Worm (Caenorhabditis elegans) whole organism, young adult: ENCODE measurements around the gene gnrr-7.

Experiments used
- B0035.1 ChIP-seq: sonication (generic microtip); optimal IDR thresholded peaks from 2 replicates; lab custom pipeline; 2016; ENCODE audit warnings: missing genetic modification characterization, mild to moderate bottlenecking, missing compliant biosample characterization, missing genotype, missing genetic modification reagents
- F22D6.2 ChIP-seq: sonication (generic microtip); optimal IDR thresholded peaks from 2 replicates; lab custom pipeline; 2016; ENCODE audit warnings: mild to moderate bottlenecking, missing genetic modification characterization, missing compliant biosample characterization
- F33H1.4 ChIP-seq: fragments of 200-800 bp; sonication (Bioruptor generic); IDR thresholded peaks from 2 replicates; pipeline ENCODE4 v1.3.6; 2022; ENCODE audit warnings: missing genetic modification reagents, missing genetic modification characterization, missing compliant biosample characterization
- F55B11.4 ChIP-seq: sonication (generic microtip); optimal IDR thresholded peaks from 2 replicates; lab custom pipeline; 2016; ENCODE audit warnings: missing compliant biosample characterization, missing genetic modification characterization, borderline replicate concordance; ENCODE audit not compliant: insufficient read depth
- T26A5.8 ChIP-seq: sonication (generic microtip); optimal IDR thresholded peaks from 2 replicates; lab custom pipeline; 2016; ENCODE audit warnings: missing genetic modification characterization, missing compliant biosample characterization
- Y53F4B.3 ChIP-seq: fragments of 200-800 bp; sonication (Bioruptor generic); IDR thresholded peaks from 2 replicates; pipeline ENCODE4 v1.3.6; 2022; ENCODE audit warnings: missing genetic modification reagents, missing genetic modification characterization, missing compliant biosample characterization
- Y56A3A.18 ChIP-seq: fragments of 200-800 bp; sonication (Bioruptor generic); IDR thresholded peaks from 2 replicates; pipeline ENCODE4 v1.3.6; 2022; ENCODE audit warnings: missing genetic modification reagents, missing genetic modification characterization, missing compliant biosample characterization
- akir-1 ChIP-seq: fragments of 200-800 bp; sonication (Bioruptor generic); optimal IDR thresholded peaks from 2 replicates; lab custom pipeline; 2018; ENCODE audit warnings: mild to moderate bottlenecking, missing genetic modification characterization, moderate library complexity, missing compliant biosample characterization
- bed-2 ChIP-seq: fragments of 200-800 bp; sonication (Bioruptor generic); IDR thresholded peaks from 2 replicates; pipeline ENCODE4 v1.3.6; 2022; ENCODE audit warnings: missing genetic modification reagents, missing genetic modification characterization, missing compliant biosample characterization
- cebp-2 ChIP-seq: fragments of 200-800 bp; sonication (Bioruptor generic); IDR thresholded peaks from 2 replicates; pipeline ENCODE4 v1.3.6; 2022; ENCODE audit warnings: missing genetic modification characterization, missing compliant biosample characterization
- ceh-79 ChIP-seq: sonication (generic microtip); optimal IDR thresholded peaks from 2 replicates; lab custom pipeline; 2017; ENCODE audit warnings: mild to moderate bottlenecking, missing genetic modification characterization, missing compliant biosample characterization
- die-1 ChIP-seq: sonication (generic microtip); optimal IDR thresholded peaks from 2 replicates; lab custom pipeline; 2016; ENCODE audit warnings: missing genotype, mild to moderate bottlenecking, missing genetic modification characterization, missing compliant biosample characterization
- dox-1 ChIP-seq: fragments of 200-800 bp; sonication (Bioruptor generic); IDR thresholded peaks from 2 replicates; pipeline ENCODE4 v1.3.6; 2022; ENCODE audit warnings: missing genetic modification reagents, missing genetic modification characterization, missing compliant biosample characterization
- dpff-1 ChIP-seq: sonication (generic microtip); optimal IDR thresholded peaks from 2 replicates; lab custom pipeline; 2017; ENCODE audit warnings: mild to moderate bottlenecking, missing genetic modification characterization, missing compliant biosample characterization
- efl-1 ChIP-seq: fragments of 150-350 bp; optimal IDR thresholded peaks from 2 replicates; lab custom pipeline; 2014; ENCODE audit warnings: missing biosample characterization, missing genetic modification reagents, missing genetic modification characterization
- egrh-3 ChIP-seq: fragments of 200-800 bp; sonication (Bioruptor generic); IDR thresholded peaks from 2 replicates; pipeline ENCODE4 v1.3.6; 2022; ENCODE audit warnings: missing genetic modification reagents, missing genetic modification characterization, missing compliant biosample characterization
- hlh-26 ChIP-seq: fragments of 200-800 bp; sonication (Bioruptor generic); conservative IDR thresholded peaks from 2 replicates; pipeline ENCODE4 v1.3.6; 2022; ENCODE audit warnings: missing genetic modification reagents, missing genetic modification characterization, missing compliant biosample characterization
- hmg-1.2 ChIP-seq: fragments of 200-800 bp; sonication (Bioruptor generic); IDR thresholded peaks from 2 replicates; pipeline ENCODE4 v1.3.6; 2022; ENCODE audit warnings: missing genetic modification reagents, missing genetic modification characterization, missing compliant biosample characterization
- hsf-1 ChIP-seq: fragments of 200-800 bp; sonication (Bioruptor generic); IDR thresholded peaks from 2 replicates; pipeline ENCODE4 v1.3.6; 2022; ENCODE audit warnings: missing genetic modification reagents, missing genetic modification characterization, missing compliant biosample characterization
- lag-1 ChIP-seq: fragments of 200-800 bp; sonication (Bioruptor generic); IDR thresholded peaks from 2 replicates; pipeline ENCODE4 v1.3.6; 2022; ENCODE audit warnings: missing genetic modification reagents, missing genetic modification characterization, missing compliant biosample characterization
- let-526 ChIP-seq: fragments of 200-800 bp; sonication (Bioruptor generic); IDR thresholded peaks from 2 replicates; pipeline ENCODE4 v1.3.6; 2022; ENCODE audit warnings: missing genetic modification reagents, missing genetic modification characterization, missing compliant biosample characterization
- lin-26 ChIP-seq: fragments of 200-800 bp; sonication (Bioruptor generic); IDR thresholded peaks from 2 replicates; pipeline ENCODE4 v1.3.6; 2022; ENCODE audit warnings: missing genetic modification reagents, missing genetic modification characterization, missing compliant biosample characterization
- lin-40 ChIP-seq: sonication (generic microtip); optimal IDR thresholded peaks from 2 replicates; lab custom pipeline; 2016; ENCODE audit warnings: missing genetic modification characterization, mild to moderate bottlenecking, missing compliant biosample characterization, missing genotype, missing genetic modification reagents
- lin-54 ChIP-seq: fragments of 200-800 bp; sonication (Bioruptor generic); optimal IDR thresholded peaks from 2 replicates; lab custom pipeline; 2018; ENCODE audit warnings: mild to moderate bottlenecking, missing genetic modification characterization, missing compliant biosample characterization
- lir-1 ChIP-seq: fragments of 200-800 bp; sonication (Bioruptor generic); conservative IDR thresholded peaks from 2 replicates; pipeline ENCODE4 v1.3.6; 2022; ENCODE audit warnings: missing genetic modification reagents, missing genetic modification characterization, missing compliant biosample characterization
- madf-3 ChIP-seq: fragments of 200-800 bp; sonication (Bioruptor generic); IDR thresholded peaks from 2 replicates; pipeline ENCODE4 v1.3.6; 2022; ENCODE audit warnings: missing genetic modification reagents, missing genetic modification characterization, missing compliant biosample characterization
- madf-6 ChIP-seq: fragments of 200-800 bp; sonication (Bioruptor generic); IDR thresholded peaks from 2 replicates; pipeline ENCODE4 v1.3.6; 2022; ENCODE audit warnings: missing genetic modification reagents, missing genetic modification characterization, missing compliant biosample characterization
- madf-8 ChIP-seq: fragments of 200-800 bp; sonication (Bioruptor generic); conservative IDR thresholded peaks from 2 replicates; pipeline ENCODE4 v1.3.6; 2022; ENCODE audit warnings: missing genetic modification reagents, missing genetic modification characterization, missing compliant biosample characterization
- nfyb-1 ChIP-seq: fragments of 200-800 bp; sonication (Bioruptor generic); IDR thresholded peaks from 2 replicates; pipeline ENCODE4 v1.3.6; 2022; ENCODE audit warnings: missing genetic modification reagents, missing genetic modification characterization, missing compliant biosample characterization
- nhr-80 ChIP-seq: sonication (generic microtip); optimal IDR thresholded peaks from 2 replicates; lab custom pipeline; 2016; ENCODE audit warnings: missing genetic modification characterization, missing compliant biosample characterization
- nhr-90 ChIP-seq: sonication (generic microtip); optimal IDR thresholded peaks from 2 replicates; lab custom pipeline; 2016; ENCODE audit warnings: missing genotype, mild to moderate bottlenecking, missing genetic modification characterization, missing compliant biosample characterization
- pha-4 ChIP-seq: fragments of 150-350 bp; sonication (generic microtip); optimal IDR thresholded peaks from 2 replicates; lab custom pipeline; 2014; ENCODE audit warnings: missing biosample characterization, missing genetic modification reagents, missing genetic modification characterization
- repo-1 ChIP-seq: sonication (generic microtip); optimal IDR thresholded peaks from 2 replicates; lab custom pipeline; 2017; ENCODE audit warnings: mild to moderate bottlenecking, missing genetic modification characterization, missing compliant biosample characterization
- rpc-1 ChIP-seq, 2 experiments: fragments of 150-350 bp in 1 of 2; sonication (generic microtip) in 1 of 2; optimal IDR thresholded peaks; 2 replicates each; lab custom pipeline; 2014 to 2018; ENCODE audit warnings: missing biosample characterization in 1 of 2, missing genetic modification characterization in 1 of 2, missing genetic modification reagents in 1 of 2, missing genotype in 1 of 2
- snpc-1.1 ChIP-seq: sonication (generic microtip); optimal IDR thresholded peaks from 2 replicates; lab custom pipeline; 2017; ENCODE audit warnings: missing genetic modification characterization, mild to moderate bottlenecking, missing compliant biosample characterization, antibody characterized with exemption, moderate library complexity, missing genotype, missing genetic modification reagents; ENCODE audit not compliant: insufficient read depth
- sptf-2 ChIP-seq: fragments of 200-800 bp; sonication (Bioruptor generic); optimal IDR thresholded peaks from 2 replicates; lab custom pipeline; 2018; ENCODE audit warnings: mild to moderate bottlenecking, missing genetic modification characterization, missing compliant biosample characterization
- tbp1 ChIP-seq: fragments of 200-800 bp; sonication (Bioruptor generic); optimal IDR thresholded peaks from 2 replicates; lab custom pipeline; 2018; ENCODE audit warnings: mild to moderate bottlenecking, missing genetic modification characterization, missing compliant biosample characterization
- unc-130 ChIP-seq: sonication (generic microtip); optimal IDR thresholded peaks from 2 replicates; lab custom pipeline; 2016; ENCODE audit warnings: missing genetic modification reagents, missing genetic modification characterization, missing compliant biosample characterization
- zfh-2 ChIP-seq: fragments of 200-800 bp; sonication (Bioruptor generic); conservative IDR thresholded peaks from 2 replicates; pipeline ENCODE4 v1.3.6; 2022; ENCODE audit warnings: missing genetic modification reagents, missing genetic modification characterization, missing compliant biosample characterization
- ztf-22 ChIP-seq: fragments of 200-800 bp; sonication (Bioruptor generic); optimal IDR thresholded peaks from 2 replicates; lab custom pipeline; 2018; ENCODE audit warnings: mild to moderate bottlenecking, missing genetic modification characterization, moderate library complexity, missing compliant biosample characterization
- ztf-26 ChIP-seq: sonication (generic microtip); optimal IDR thresholded peaks from 2 replicates; lab custom pipeline; 2017; ENCODE audit warnings: missing genetic modification characterization, missing compliant biosample characterization

Gene gnrr-7

DNA sequence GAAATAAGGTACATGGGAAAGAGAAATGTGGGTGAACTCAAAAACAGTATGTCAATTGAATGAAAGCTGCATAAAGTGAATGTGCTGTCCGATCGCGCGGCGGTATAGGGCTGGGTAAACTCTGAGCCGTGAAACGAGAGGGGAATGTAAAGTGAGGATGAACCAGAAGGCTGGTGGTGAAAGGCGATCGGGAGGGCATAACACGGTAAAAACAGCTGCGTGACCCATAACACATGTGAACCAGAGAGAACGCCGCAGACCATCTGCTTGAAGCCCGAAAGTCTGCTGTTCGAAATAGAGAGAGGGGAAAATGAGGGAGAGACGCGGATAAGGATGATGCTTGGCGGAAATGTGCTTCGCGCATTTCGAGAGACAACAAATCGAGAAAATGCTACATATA, 24.8 kb downstream of the gnrr-7 start:
- TF ChIP-seq zfh-2 (GFP tag; lab: Robert Waterston, UW), result peak; percentile 55; the same call in 1 of the 2 replicates
- no peak for TF ChIP-seq hlh-26 (GFP tag; lab: Robert Waterston, UW)
- 0 out of 2 replicates have a peak, but pooled peaks have one; percentile 26 for TF ChIP-seq dox-1
- TF ChIP-seq die-1 (tag; lab: Kevin White, UChicago), result no peak

DNA sequence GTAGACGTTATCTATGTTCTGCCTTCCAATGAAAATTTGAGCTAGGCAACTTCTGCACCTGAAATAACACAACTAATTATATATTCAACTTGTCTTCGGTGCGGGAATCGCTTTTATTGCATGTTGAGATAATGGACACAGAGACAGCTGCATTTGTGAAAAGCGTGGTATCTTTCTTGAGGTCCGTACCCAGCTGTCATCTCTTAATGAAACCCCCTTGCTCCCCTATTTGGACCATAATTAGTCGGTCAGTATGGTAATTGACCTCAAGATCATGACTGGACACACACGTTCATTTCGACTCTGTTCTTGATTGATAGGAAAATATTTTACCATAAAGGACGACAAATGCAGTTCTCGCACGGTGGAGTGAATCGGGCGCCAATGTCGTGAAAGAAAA, 25.8 kb downstream of the gnrr-7 start:
- TF ChIP-seq tbp1 (GFP tag; lab: Kevin White, UChicago) (no peak), cebp-2 (GFP tag; lab: Robert Waterston, UW) (no peak), rpc-1 (optimal IDR thresholded peaks at IDR 0.05; lab: Kevin White, UChicago) (no peak), rpc-1 (tag; optimal IDR thresholded peaks at IDR 0.05; lab: Kevin White, UChicago) (no peak), nhr-90 (tag; lab: Kevin White, UChicago) (no peak), F22D6.2 (tag; lab: Kevin White, UChicago) (no peak), T26A5.8 (tag; lab: Kevin White, UChicago) (no peak), dox-1 (no peak)

DNA sequence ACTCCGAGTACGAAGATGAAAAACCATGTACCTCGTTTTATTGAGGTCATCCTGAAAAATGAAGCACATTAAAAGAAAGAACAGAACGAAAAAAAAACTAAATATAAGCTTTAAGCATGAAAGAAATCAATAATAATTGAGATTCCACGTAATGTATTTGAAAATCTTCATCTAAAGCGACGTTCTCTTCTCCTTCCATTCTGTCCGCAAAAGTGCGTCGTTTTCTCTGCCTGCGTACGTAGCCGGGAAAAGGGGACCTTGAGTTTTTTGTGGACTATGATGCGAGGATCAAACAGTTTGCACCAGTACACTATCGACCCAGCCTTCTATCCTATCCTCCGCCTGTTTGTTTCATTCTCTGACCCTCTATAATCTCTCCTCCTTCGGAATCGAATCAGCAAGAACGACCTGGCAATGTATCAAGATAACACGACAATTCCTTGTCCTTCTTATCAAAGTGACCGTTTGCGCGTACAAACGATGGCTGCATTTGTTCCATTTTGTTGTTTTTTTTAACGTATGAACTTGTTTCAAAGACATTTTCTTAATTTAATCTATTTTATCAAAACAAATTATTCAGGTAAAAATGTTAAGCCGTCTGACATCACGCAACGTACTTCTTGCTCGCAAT, 29.9 kb downstream of the gnrr-7 start, which contains the start of the genes C34F6.7 and idh-2:
Gene C34F6.7, minus strand, starts transcription at position 51 of the 631 bp plus-strand sequence.
Gene idh-2, plus strand, starts transcription at position 581 of the 631 bp plus-strand sequence.
- TF ChIP-seq ztf-26 (tag; lab: Kevin White, UChicago) (no peak), snpc-1.1 (no peak), hmg-1.2 (GFP tag; lab: Robert Waterston, UW) (peak; percentile 11; the same call in 1 of the 2 replicates), ztf-22 (GFP tag; lab: Kevin White, UChicago) (no peak), nhr-80 (tag; lab: Kevin White, UChicago) (peak; percentile 52), dpff-1 (no peak), lin-40 (peak; percentile 6), nfyb-1 (GFP tag; lab: Robert Waterston, UW) (0 out of 2 replicates have a peak, but pooled peaks have one; percentile 22), dox-1 (peak; percentile 38; the same call in 1 of the 2 replicates), lin-54 (GFP tag; lab: Kevin White, UChicago) (no peak)

DNA sequence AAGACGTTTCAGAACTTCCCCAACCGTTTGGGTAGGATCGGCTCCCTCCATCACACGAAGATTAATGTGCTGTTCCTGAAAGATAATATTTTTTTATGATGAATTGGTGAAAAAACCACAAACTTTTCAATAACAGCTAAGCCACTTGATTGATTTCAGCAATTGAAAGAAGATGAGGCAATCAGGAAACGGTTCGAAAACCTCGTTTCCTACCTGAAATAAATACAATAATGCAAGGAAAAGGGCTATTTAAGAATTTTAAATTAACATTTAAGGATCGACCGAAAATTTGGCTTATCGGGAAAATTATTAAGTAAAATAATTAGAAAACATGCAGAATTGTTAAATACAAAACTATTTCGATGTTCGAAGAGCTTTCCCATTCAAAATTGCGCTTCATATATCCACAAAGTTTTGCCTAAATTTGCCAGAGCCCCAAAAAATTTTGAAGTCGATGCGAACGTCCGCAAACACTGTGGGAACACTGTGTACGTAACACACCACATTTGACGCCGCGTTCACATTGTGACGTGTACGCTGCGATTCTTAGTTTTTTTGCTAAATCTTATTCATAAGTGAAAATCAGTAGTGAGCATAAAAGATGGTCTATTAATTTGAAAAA, 37.1 kb downstream of the gnrr-7 start, which contains the start of gene C34F6.9:
Gene C34F6.9, minus strand, starts transcription at position 51 of the 622 bp plus-strand sequence.
- TF ChIP-seq sptf-2 (GFP tag; lab: Kevin White, UChicago) (no peak), madf-3 (GFP tag; lab: Robert Waterston, UW) (no peak), madf-6 (GFP tag; lab: Robert Waterston, UW) (no peak), Y53F4B.3 (GFP tag; lab: Robert Waterston, UW) (no peak), let-526 (no peak), F33H1.4 (GFP tag; lab: Robert Waterston, UW) (no peak), lag-1 (GFP tag; lab: Robert Waterston, UW) (no peak), Y56A3A.18 (GFP tag; lab: Robert Waterston, UW) (no peak), efl-1 (GFP tag; lab: Kevin White, UChicago) (no peak), hsf-1 (GFP tag; lab: Robert Waterston, UW) (no peak)

DNA sequence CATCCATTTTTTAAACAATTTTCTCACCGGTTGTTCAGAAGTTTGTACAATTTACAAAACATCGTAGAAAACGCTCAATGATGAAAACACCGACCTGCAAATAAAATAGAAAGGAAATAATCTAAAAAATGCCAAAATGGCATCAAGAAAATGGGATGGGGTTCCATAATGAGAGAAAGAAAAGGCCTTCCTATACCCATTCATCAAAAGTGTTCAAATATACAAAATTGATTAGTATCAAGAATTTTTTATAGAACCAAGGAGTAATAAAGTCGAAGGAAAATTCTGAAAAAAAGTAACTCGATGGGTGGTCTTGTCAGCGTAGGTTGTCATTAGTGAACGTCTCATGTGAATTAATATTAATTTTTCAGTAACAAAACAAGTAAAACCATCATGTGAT, 41.0 kb downstream of the gnrr-7 start, which contains the start of gene C34F6.12:
Gene C34F6.12, minus strand, starts transcription at position 101 of the 400 bp plus-strand sequence.
- no peak for TF ChIP-seq egrh-3 (GFP tag; lab: Robert Waterston, UW)
- no peak for TF ChIP-seq akir-1 (GFP tag; lab: Kevin White, UChicago)
- TF ChIP-seq ceh-79 (tag; lab: Kevin White, UChicago), result no peak
- no peak for TF ChIP-seq F55B11.4 (tag; lab: Kevin White, UChicago)
- TF ChIP-seq madf-8 (GFP tag; lab: Robert Waterston, UW), result no peak
- no peak for TF ChIP-seq pha-4 (tag; lab: Kevin White, UChicago)
- TF ChIP-seq B0035.1 (tag; lab: Kevin White, UChicago), result no peak
- TF ChIP-seq lir-1 (GFP tag; lab: Robert Waterston, UW), result no peak
- no peak for TF ChIP-seq repo-1
- TF ChIP-seq bed-2 (GFP tag; lab: Robert Waterston, UW), result no peak
- no peak for TF ChIP-seq efl-1 (GFP tag; lab: Kevin White, UChicago)
- TF ChIP-seq hlh-26 (GFP tag; lab: Robert Waterston, UW), result no peak
- TF ChIP-seq lin-26 (GFP tag; lab: Robert Waterston, UW), result no peak
- TF ChIP-seq unc-130 (GFP tag; lab: Kevin White, UChicago), result no peak
